Fruit fly (Drosophila melanogaster) whole organism, embryonic: Measurements from ENCODE around the gene CG10005.

Experiments used
- CG10274 ChIP-seq: fragments of 200-800 bp; sonication (Bioruptor generic); optimal IDR thresholded peaks from 3 replicates; lab custom pipeline; 2017; ENCODE audit warnings: missing biosample characterization, mild to moderate bottlenecking, missing genetic modification characterization
- CG10366 ChIP-seq: fragments of 200-800 bp; sonication (Bioruptor generic); IDR thresholded peaks from 2 replicates; pipeline ENCODE4 v1.3.6; 2022; ENCODE audit warnings: missing biosample characterization, missing genetic modification characterization
- CG10565 ChIP-seq: fragments of 200-800 bp; sonication (Bioruptor generic); optimal IDR thresholded peaks from 3 replicates; lab custom pipeline; 2016; ENCODE audit warnings: missing biosample characterization, mild to moderate bottlenecking, missing genetic modification characterization
- CG10654 ChIP-seq: fragments of 200-800 bp; sonication (Bioruptor generic); optimal IDR thresholded peaks from 2 replicates; lab custom pipeline; 2016; ENCODE audit warnings: missing biosample characterization, missing genetic modification characterization
- CG10959 ChIP-seq: fragments of 200-800 bp; sonication (Bioruptor generic); IDR thresholded peaks from 2 replicates; pipeline ENCODE4 v1.3.6; 2022; ENCODE audit warnings: missing biosample characterization, missing genetic modification characterization
- CG12071 ChIP-seq: fragments of 200-800 bp; sonication (Bioruptor generic); optimal IDR thresholded peaks from 3 replicates; lab custom pipeline; 2018; ENCODE audit warnings: missing biosample characterization, mild to moderate bottlenecking, missing genetic modification characterization
- CG12219 ChIP-seq: fragments of 200-800 bp; sonication (Bioruptor generic); optimal IDR thresholded peaks from 3 replicates; lab custom pipeline; 2018; ENCODE audit warnings: missing biosample characterization, mild to moderate bottlenecking, missing genetic modification characterization
- CG12659 ChIP-seq: fragments of 200-800 bp; sonication (Bioruptor generic); optimal IDR thresholded peaks from 3 replicates; lab custom pipeline; 2017; ENCODE audit warnings: mild to moderate bottlenecking, missing biosample characterization, missing genetic modification reagents, missing genetic modification characterization
- CG12942 ChIP-seq: fragments of 200-800 bp; sonication (Bioruptor generic); optimal IDR thresholded peaks from 3 replicates; lab custom pipeline; 2016; ENCODE audit warnings: missing biosample characterization, missing genetic modification characterization
- CG13624 ChIP-seq: fragments of 200-800 bp; sonication (Bioruptor generic); optimal IDR thresholded peaks from 2 replicates; lab custom pipeline; 2016; ENCODE audit warnings: missing biosample characterization, missing genetic modification characterization
- CG13775 ChIP-seq: fragments of 200-800 bp; sonication (Bioruptor generic); optimal IDR thresholded peaks from 3 replicates; lab custom pipeline; 2017; ENCODE audit warnings: missing biosample characterization, mild to moderate bottlenecking, missing genetic modification characterization
- CG17612 ChIP-seq: fragments of 200-800 bp; sonication (Bioruptor generic); IDR thresholded peaks from 2 replicates; pipeline ENCODE4 v1.3.6; 2022; ENCODE audit warnings: missing biosample characterization, missing genetic modification characterization
- CG17829 ChIP-seq: fragments of 200-800 bp; optimal IDR thresholded peaks from 2 replicates; lab custom pipeline; 2019; ENCODE audit warnings: missing biosample characterization, mild to moderate bottlenecking, missing genetic modification characterization, moderate library complexity
- CG2116 ChIP-seq: fragments of 200-800 bp; sonication (Bioruptor generic); optimal IDR thresholded peaks from 3 replicates; lab custom pipeline; 2018; ENCODE audit warnings: missing biosample characterization, mild to moderate bottlenecking, missing genetic modification characterization
- CG2199 ChIP-seq: fragments of 200-800 bp; sonication (Bioruptor generic); IDR thresholded peaks from 3 replicates; pipeline ENCODE4 v1.3.6; 2022; ENCODE audit warnings: missing biosample characterization, missing genetic modification characterization
- CG2712 ChIP-seq: fragments of 200-800 bp; optimal IDR thresholded peaks from 3 replicates; lab custom pipeline; 2019; ENCODE audit warnings: missing biosample characterization, mild to moderate bottlenecking, missing genetic modification characterization, moderate library complexity
- CG30403 ChIP-seq: fragments of 200-800 bp; sonication (Bioruptor generic); optimal IDR thresholded peaks from 3 replicates; lab custom pipeline; 2016; ENCODE audit warnings: missing biosample characterization, missing genetic modification characterization
- CG34224 ChIP-seq: fragments of 200-800 bp; sonication (Bioruptor generic); IDR thresholded peaks from 3 replicates; pipeline ENCODE4 v1.3.6; 2022; ENCODE audit warnings: missing biosample characterization, missing genetic modification characterization; ENCODE audit not compliant: partially characterized antibody
- CG5180 ChIP-seq: fragments of 200-800 bp; sonication (Bioruptor generic); optimal IDR thresholded peaks from 3 replicates; lab custom pipeline; 2017; ENCODE audit warnings: missing biosample characterization, missing genetic modification characterization, mild to moderate bottlenecking, moderate library complexity, missing genetic modification reagents
- CG7745 ChIP-seq: fragments of 200-800 bp; sonication (Bioruptor generic); optimal IDR thresholded peaks from 2 replicates; lab custom pipeline; 2018; ENCODE audit warnings: missing biosample characterization, mild to moderate bottlenecking, missing genetic modification characterization, moderate library complexity
- CG8281 ChIP-seq: fragments of 200-800 bp; sonication (Bioruptor generic); optimal IDR thresholded peaks from 2 replicates; lab custom pipeline; 2018; ENCODE audit warnings: missing biosample characterization, mild to moderate bottlenecking, missing genetic modification characterization, moderate library complexity
- CG8478 ChIP-seq: fragments of >200 bp; optimal IDR thresholded peaks from 2 replicates; lab custom pipeline; 2018
- Deaf1 ChIP-seq: fragments of 200-800 bp; optimal IDR thresholded peaks from 3 replicates; lab custom pipeline; 2019; ENCODE audit warnings: missing biosample characterization, mild to moderate bottlenecking, missing genetic modification characterization, moderate library complexity
- Fer2 ChIP-seq: fragments of 200-800 bp; sonication (Bioruptor generic); optimal IDR thresholded peaks from 2 replicates; lab custom pipeline; 2018; ENCODE audit warnings: missing biosample characterization, mild to moderate bottlenecking, missing genetic modification characterization, moderate library complexity
- Gsc ChIP-seq: fragments of 200-800 bp; sonication (Bioruptor generic); IDR thresholded peaks from 2 replicates; pipeline ENCODE4 v1.3.6; 2022; ENCODE audit warnings: missing biosample characterization, missing genetic modification characterization
- HLHmδ ChIP-seq: fragments of 200-800 bp; sonication (Bioruptor generic); optimal IDR thresholded peaks from 2 replicates; lab custom pipeline; 2018; ENCODE audit warnings: missing biosample characterization, mild to moderate bottlenecking, missing genetic modification characterization, moderate library complexity
- Kr ChIP-seq: fragments of 200-800 bp; sonication (Bioruptor generic); optimal IDR thresholded peaks from 2 replicates; lab custom pipeline; 2017; ENCODE audit warnings: missing biosample characterization, mild to moderate bottlenecking, missing genetic modification characterization
- Mad ChIP-seq: fragments of 200-800 bp; sonication (Bioruptor generic); optimal IDR thresholded peaks from 2 replicates; lab custom pipeline; 2016; ENCODE audit warnings: missing biosample characterization, missing genetic modification characterization
- NC2β ChIP-seq: fragments of 200-800 bp; sonication (Bioruptor generic); optimal IDR thresholded peaks from 2 replicates; lab custom pipeline; 2016; ENCODE audit warnings: missing biosample characterization, missing genetic modification characterization
- NFAT ChIP-seq: fragments of 200-800 bp; sonication (Bioruptor generic); IDR thresholded peaks from 2 replicates; pipeline ENCODE4 v1.3.6; 2022; ENCODE audit warnings: missing biosample characterization, missing genetic modification characterization
- Neu2 ChIP-seq: fragments of 200-800 bp; sonication (Bioruptor generic); optimal IDR thresholded peaks from 3 replicates; lab custom pipeline; 2016; ENCODE audit warnings: missing biosample characterization, missing genetic modification characterization, borderline replicate concordance
- Ptx1 ChIP-seq: fragments of 200-800 bp; sonication (Bioruptor generic); IDR thresholded peaks from 2 replicates; pipeline ENCODE4 v1.3.6; 2022; ENCODE audit warnings: missing biosample characterization, missing genetic modification characterization
- Sin3A ChIP-seq: fragments of >200 bp; optimal IDR thresholded peaks from 2 replicates; lab custom pipeline; 2018
- Taf1 ChIP-seq: fragments of 200-800 bp; sonication (Bioruptor generic); IDR thresholded peaks from 2 replicates; pipeline ENCODE4 v1.3.6; 2022; ENCODE audit warnings: missing biosample characterization, missing genetic modification characterization
- Xrp1 ChIP-seq: fragments of 200-800 bp; sonication (Bioruptor generic); IDR thresholded peaks from 2 replicates; pipeline ENCODE4 v1.3.6; 2022; ENCODE audit warnings: missing biosample characterization, missing genetic modification characterization
- aop ChIP-seq: fragments of 200-800 bp; sonication (Bioruptor generic); IDR thresholded peaks from 2 replicates; pipeline ENCODE4 v1.3.6; 2022; ENCODE audit warnings: missing biosample characterization, missing genetic modification characterization
- chif ChIP-seq, 2 experiments: fragments of 200-800 bp; sonication (Bioruptor generic); optimal IDR thresholded peaks; 3 replicates each; lab custom pipeline; 2016; ENCODE audit warnings: missing biosample characterization in 2 of 2, missing genetic modification characterization in 2 of 2
- chinmo ChIP-seq: fragments of 200-800 bp; sonication (Bioruptor generic); IDR thresholded peaks from 4 replicates; pipeline ENCODE4 v1.3.6; 2022; ENCODE audit warnings: missing biosample characterization, missing genetic modification characterization; ENCODE audit not compliant: partially characterized antibody
- dmrt11E ChIP-seq: fragments of 200-800 bp; sonication (Bioruptor generic); optimal IDR thresholded peaks from 3 replicates; lab custom pipeline; 2018; ENCODE audit warnings: missing biosample characterization, mild to moderate bottlenecking, missing genetic modification characterization, moderate library complexity
- dmrt99B ChIP-seq: fragments of 200-800 bp; sonication (Bioruptor generic); optimal IDR thresholded peaks from 2 replicates; lab custom pipeline; 2018; ENCODE audit warnings: missing biosample characterization, mild to moderate bottlenecking, missing genetic modification characterization, moderate library complexity
- emc ChIP-seq: fragments of 200-800 bp; sonication (Bioruptor generic); optimal IDR thresholded peaks from 2 replicates; lab custom pipeline; 2016; ENCODE audit warnings: missing biosample characterization, missing genetic modification characterization
- fd102C ChIP-seq: fragments of 200-800 bp; sonication (Bioruptor generic); optimal IDR thresholded peaks from 2 replicates; lab custom pipeline; 2018; ENCODE audit warnings: missing biosample characterization, mild to moderate bottlenecking, missing genetic modification characterization, moderate library complexity
- grau ChIP-seq: fragments of 200-800 bp; optimal IDR thresholded peaks from 3 replicates; lab custom pipeline; 2019; ENCODE audit warnings: missing biosample characterization, mild to moderate bottlenecking, missing genetic modification characterization, moderate library complexity
- ham ChIP-seq: fragments of 200-800 bp; sonication (Bioruptor generic); IDR thresholded peaks from 2 replicates; pipeline ENCODE4 v1.3.6; 2022; ENCODE audit warnings: missing biosample characterization, missing genetic modification characterization
- jumu ChIP-seq: fragments of 200-800 bp; sonication (Bioruptor generic); optimal IDR thresholded peaks from 3 replicates; lab custom pipeline; 2016; ENCODE audit warnings: missing biosample characterization, missing genetic modification characterization
- nerfin-1 ChIP-seq: fragments of 200-800 bp; sonication (Bioruptor generic); optimal IDR thresholded peaks from 3 replicates; lab custom pipeline; 2019; ENCODE audit warnings: missing biosample characterization, mild to moderate bottlenecking, missing genetic modification characterization, moderate library complexity
- otp ChIP-seq: fragments of 200-800 bp; sonication (Bioruptor generic); IDR thresholded peaks from 3 replicates; pipeline ENCODE4, ENCODE4 v1.3.6; 2022; ENCODE audit warnings: missing biosample characterization, missing genetic modification characterization
- sima ChIP-seq: fragments of 200-800 bp; sonication (Bioruptor generic); optimal IDR thresholded peaks from 2 replicates; lab custom pipeline; 2016; ENCODE audit warnings: missing biosample characterization, missing genetic modification characterization
- sob ChIP-seq: fragments of 200-800 bp; sonication (Bioruptor generic); IDR thresholded peaks from 2 replicates; pipeline ENCODE4 v1.3.6; 2022; ENCODE audit warnings: missing biosample characterization, missing genetic modification characterization
- tx ChIP-seq: fragments of 200-800 bp; sonication (Bioruptor generic); optimal IDR thresholded peaks from 2 replicates; lab custom pipeline; 2016; ENCODE audit warnings: missing biosample characterization, missing genetic modification characterization
- zen2 ChIP-seq: fragments of 200-800 bp; sonication (Bioruptor generic); IDR thresholded peaks from 3 replicates; pipeline ENCODE4 v1.3.6; 2022; ENCODE audit warnings: missing biosample characterization, missing genetic modification characterization; ENCODE audit not compliant: partially characterized antibody

Gene CG10005

dm6 chr3R:11962739-11963214 is 14.2 kb downstream of the CG10005 start, which contains the start of the genes CG3281 and aurA (continued):
- TF ChIP-seq CG12659 (GFP tag; lab: Kevin White, UChicago) (peak; percentile 88), Fer2 (tag; lab: Kevin White, UChicago) (peak; percentile 67), CG34224 (GFP tag; lab: Robert Waterston, UW) (peak; percentile 94), CG2199 (GFP tag; lab: Robert Waterston, UW) (no peak), CG2712 (tag; lab: Kevin White, UChicago) (peak; percentile 85), CG8478 (lab: Kevin White, UChicago) (no peak), Neu2 (GFP tag; lab: Kevin White, UChicago) (peak; percentile 28), dmrt99B (tag; lab: Kevin White, UChicago) (no peak), Gsc (GFP tag; lab: Robert Waterston, UW) (no peak), Ptx1 (GFP tag; lab: Robert Waterston, UW) (peak; percentile 66), sima (GFP tag; lab: Kevin White, UChicago) (no peak), CG17612 (no peak), Taf1 (0 out of 2 replicates have a peak, but pooled peaks have one; percentile 33), otp (GFP tag; lab: Robert Waterston, UW) (no peak), sob (GFP tag; lab: Robert Waterston, UW) (peak; percentile 82; the same call in 1 of the 2 replicates), CG8281 (tag; lab: Kevin White, UChicago) (no peak), CG2116 (GFP tag; lab: Kevin White, UChicago) (peak; percentile 79), Xrp1 (GFP tag; lab: Robert Waterston, UW) (peak; percentile 51; the same call in 1 of the 2 replicates), jumu (peak; percentile 87), CG10565 (peak; percentile 20), CG12942 (GFP tag; lab: Kevin White, UChicago) (peak; percentile 60), Mad (GFP tag; lab: Kevin White, UChicago) (peak; percentile 50), NC2β (GFP tag; lab: Kevin White, UChicago) (peak; percentile 76), dmrt11E (tag; lab: Kevin White, UChicago) (peak; percentile 66), NFAT (GFP tag; lab: Robert Waterston, UW) (peak; percentile 4; the same call in 1 of the 2 replicates), aop (GFP tag; lab: Robert Waterston, UW) (no peak), ham (GFP tag; lab: Robert Waterston, UW) (no peak), tx (GFP tag; lab: Kevin White, UChicago) (peak; percentile 73), CG5180 (GFP tag; lab: Kevin White, UChicago) (no peak), CG13624 (GFP tag; lab: Kevin White, UChicago) (peak; percentile 82), CG10959 (GFP tag; lab: Robert Waterston, UW) (no peak), CG10274 (GFP tag; lab: Kevin White, UChicago) (no peak), emc (GFP tag; lab: Kevin White, UChicago) (peak; percentile 73), CG10366 (GFP tag; lab: Robert Waterston, UW) (peak; percentile 21; the same call in 1 of the 2 replicates), Kr (no peak), CG10654 (GFP tag; lab: Kevin White, UChicago) (peak; percentile 61), CG7745 (tag; lab: Kevin White, UChicago) (no peak), Sin3A (lab: Kevin White, UChicago) (peak; percentile 90), nerfin-1 (tag; lab: Kevin White, UChicago) (peak; percentile 65), fd102C (GFP tag; lab: Kevin White, UChicago) (no peak), CG12071 (no peak), Deaf1 (tag; lab: Kevin White, UChicago) (no peak), HLHmδ (GFP tag; lab: Kevin White, UChicago) (no peak), CG30403 (GFP tag; lab: Kevin White, UChicago) (peak; percentile 89), CG17829 (tag; lab: Kevin White, UChicago) (peak; percentile 76), grau (peak; percentile 77), chinmo (GFP tag; lab: Robert Waterston, UW) (peak; percentile 86; the same call in 3 of the 4 replicates), chif (GFP tag; optimal IDR thresholded peaks at IDR 0.05; lab: Kevin White, UChicago) (peak; percentile 68 to 78), zen2 (GFP tag; lab: Robert Waterston, UW) (peak; percentile 84), CG12219 (GFP tag; lab: Kevin White, UChicago) (no peak), CG13775 (GFP tag; lab: Kevin White, UChicago) (peak; percentile 77)
